Fruit fly (Drosophila melanogaster) S2 (cell line): ENCODE results near the gene CG6738.

Experiments used
- CG8478 ChIP-seq: fragments of >200 bp; optimal IDR thresholded peaks from 2 replicates; lab custom pipeline; 2018
- CTCF ChIP-seq, 2 experiments: fragments of >200 bp; optimal IDR thresholded peaks; 2 replicates each; lab custom pipeline; 2018

DNA sequence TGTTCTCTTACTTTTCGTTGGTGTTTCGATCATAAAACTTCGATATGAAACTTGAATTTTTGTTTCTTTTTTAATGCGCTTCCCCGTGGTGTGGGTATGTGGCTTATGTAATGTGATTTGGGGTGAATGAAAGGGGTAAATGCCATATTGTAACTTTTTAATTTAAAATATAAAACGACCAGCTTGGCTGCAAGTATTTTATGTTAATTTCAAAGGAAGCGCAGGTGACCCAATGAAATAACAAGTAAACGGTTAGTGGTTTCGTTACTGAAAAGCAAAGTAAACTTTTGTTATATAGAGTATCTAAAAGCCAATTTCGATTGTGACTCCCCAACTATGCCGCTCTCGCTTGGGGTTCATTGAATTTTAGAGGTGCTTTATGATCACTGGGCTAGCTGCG lies 45.3 kb downstream of the CG6738 start:
- TF ChIP-seq CG8478 (lab: Kevin White, UChicago) (no peak), CTCF (optimal IDR thresholded peaks at IDR 0.05; lab: Kevin White, UChicago) (no peak)
